Fruit fly (Drosophila melanogaster) whole organism, embryonic: Measurements from ENCODE around the gene CG13921.

Experiments
- BtbVII ChIP-seq: fragments of 200-800 bp; sonication (Bioruptor generic); optimal IDR thresholded peaks from 3 replicates; lab custom pipeline; 2017; ENCODE audit warnings: missing biosample characterization, mild to moderate bottlenecking, missing genetic modification characterization
- CG10366 ChIP-seq: fragments of 200-800 bp; sonication (Bioruptor generic); IDR thresholded peaks from 2 replicates; pipeline ENCODE4 v1.3.6; 2022; ENCODE audit warnings: missing biosample characterization, missing genetic modification characterization
- CG10462 ChIP-seq: fragments of 200-800 bp; sonication (Bioruptor generic); optimal IDR thresholded peaks from 2 replicates; lab custom pipeline; 2016; ENCODE audit warnings: missing biosample characterization, missing genetic modification characterization
- CG11085 ChIP-seq: fragments of 200-800 bp; sonication (Bioruptor generic); IDR thresholded peaks from 2 replicates; pipeline ENCODE4 v1.3.6; 2022; ENCODE audit warnings: missing biosample characterization, missing genetic modification characterization
- CG11560 ChIP-seq: fragments of 200-800 bp; sonication (Bioruptor generic); IDR thresholded peaks from 3 replicates; pipeline ENCODE4 v1.3.6; 2022; ENCODE audit warnings: missing biosample characterization, missing genetic modification characterization
- CG13296 ChIP-seq: fragments of 200-800 bp; sonication (Bioruptor generic); optimal IDR thresholded peaks from 3 replicates; lab custom pipeline; 2018; ENCODE audit warnings: missing biosample characterization, mild to moderate bottlenecking, missing genetic modification characterization
- CG14667 ChIP-seq: fragments of 200-800 bp; sonication (Bioruptor generic); IDR thresholded peaks from 2 replicates; pipeline ENCODE4 v1.3.6; 2022; ENCODE audit warnings: missing biosample characterization, missing genetic modification characterization
- CG14860 ChIP-seq: fragments of 200-800 bp; sonication (Bioruptor generic); IDR thresholded peaks from 3 replicates; pipeline ENCODE4 v1.3.6; 2022; ENCODE audit warnings: missing biosample characterization, missing genetic modification characterization; ENCODE audit not compliant: partially characterized antibody
- CG16813 ChIP-seq: fragments of 200-800 bp; sonication (Bioruptor generic); IDR thresholded peaks from 3 replicates; pipeline ENCODE4 v1.3.6; 2022; ENCODE audit warnings: missing biosample characterization, missing genetic modification characterization; ENCODE audit not compliant: partially characterized antibody
- CG16815 ChIP-seq: fragments of 200-800 bp; sonication (Bioruptor generic); optimal IDR thresholded peaks from 3 replicates; lab custom pipeline; 2017; ENCODE audit warnings: missing biosample characterization, mild to moderate bottlenecking, missing genetic modification characterization
- CG17361 ChIP-seq: fragments of 200-800 bp; sonication (Bioruptor generic); IDR thresholded peaks from 3 replicates; pipeline ENCODE4 v1.3.6; 2022; ENCODE audit warnings: missing biosample characterization, missing genetic modification characterization
- CG18011 ChIP-seq: fragments of 200-800 bp; sonication (Bioruptor generic); optimal IDR thresholded peaks from 2 replicates; lab custom pipeline; 2017; ENCODE audit warnings: missing biosample characterization, missing genetic modification characterization, mild to moderate bottlenecking, moderate library complexity, missing genotype
- CG1832 ChIP-seq: fragments of 200-800 bp; sonication (Bioruptor generic); optimal IDR thresholded peaks from 2 replicates; lab custom pipeline; 2017; ENCODE audit warnings: missing biosample characterization, mild to moderate bottlenecking, missing genetic modification characterization, inconsistent platforms
- CG18599 ChIP-seq: fragments of 200-800 bp; sonication (Bioruptor generic); optimal IDR thresholded peaks from 3 replicates; lab custom pipeline; 2017; ENCODE audit warnings: missing biosample characterization, missing genetic modification characterization, mild to moderate bottlenecking, moderate library complexity, missing genetic modification reagents
- CG18764 ChIP-seq: fragments of 200-800 bp; sonication (Bioruptor generic); optimal IDR thresholded peaks from 3 replicates; lab custom pipeline; 2016; ENCODE audit warnings: missing biosample characterization, missing genetic modification characterization
- CG2120 ChIP-seq: fragments of 200-800 bp; sonication (Bioruptor generic); optimal IDR thresholded peaks from 3 replicates; lab custom pipeline; 2016; ENCODE audit warnings: missing biosample characterization, missing genetic modification characterization
- CG2875 ChIP-seq: fragments of 200-800 bp; sonication (Bioruptor generic); optimal IDR thresholded peaks from 2 replicates; lab custom pipeline; 2017; ENCODE audit warnings: missing biosample characterization, mild to moderate bottlenecking, missing genetic modification characterization, missing genetic modification reagents
- CG30020 ChIP-seq: fragments of 200-800 bp; optimal IDR thresholded peaks from 2 replicates; lab custom pipeline; 2019; ENCODE audit warnings: missing biosample characterization, mild to moderate bottlenecking, missing genetic modification characterization, moderate library complexity
- CG42726 ChIP-seq: fragments of 200-800 bp; sonication (Bioruptor generic); IDR thresholded peaks from 2 replicates; pipeline ENCODE4 v1.3.6; 2022; ENCODE audit warnings: missing biosample characterization, missing genetic modification characterization; ENCODE audit not compliant: partially characterized antibody
- CG4854 ChIP-seq: fragments of 200-800 bp; sonication (Bioruptor generic); optimal IDR thresholded peaks from 2 replicates; lab custom pipeline; 2016; ENCODE audit warnings: missing biosample characterization, missing genetic modification characterization, inconsistent platforms
- CG7963 ChIP-seq: fragments of 200-800 bp; sonication (Bioruptor generic); IDR thresholded peaks from 3 replicates; pipeline ENCODE4 v1.3.6; 2022; ENCODE audit warnings: missing biosample characterization, missing genetic modification characterization; ENCODE audit not compliant: partially characterized antibody
- CG8944 ChIP-seq: fragments of 200-800 bp; sonication (Bioruptor generic); optimal IDR thresholded peaks from 3 replicates; lab custom pipeline; 2016; ENCODE audit warnings: missing biosample characterization, missing genetic modification characterization
- CG9437 ChIP-seq: fragments of 200-800 bp; sonication (Bioruptor generic); optimal IDR thresholded peaks from 2 replicates; lab custom pipeline; 2018; ENCODE audit warnings: missing biosample characterization, mild to moderate bottlenecking, missing genetic modification characterization
- CG9609 ChIP-seq: fragments of 200-800 bp; sonication (Bioruptor generic); optimal IDR thresholded peaks from 3 replicates; lab custom pipeline; 2016; ENCODE audit warnings: missing biosample characterization, missing genetic modification characterization
- Chrac-16 ChIP-seq: fragments of 200-800 bp; sonication (Bioruptor generic); optimal IDR thresholded peaks from 3 replicates; lab custom pipeline; 2016; ENCODE audit warnings: missing biosample characterization, missing genetic modification characterization
- D19A ChIP-seq: fragments of 200-800 bp; optimal IDR thresholded peaks from 3 replicates; lab custom pipeline; 2019; ENCODE audit warnings: missing biosample characterization, mild to moderate bottlenecking, missing genetic modification characterization, moderate library complexity
- D19B ChIP-seq: fragments of 200-800 bp; sonication (Bioruptor generic); optimal IDR thresholded peaks from 2 replicates; lab custom pipeline; 2017; ENCODE audit warnings: missing biosample characterization, mild to moderate bottlenecking, missing genetic modification characterization
- Doc3 ChIP-seq: fragments of 200-800 bp; sonication (Bioruptor generic); IDR thresholded peaks from 3 replicates; pipeline ENCODE4 v1.3.6; 2022; ENCODE audit warnings: missing biosample characterization, missing genetic modification characterization; ENCODE audit not compliant: partially characterized antibody
- Hr78 ChIP-seq, 2 experiments: fragments of 200-800 bp in 1 of 2; fragments of >200 bp in 1 of 2; sonication (Bioruptor generic) in 1 of 2; optimal IDR thresholded peaks; 2 replicates each; lab custom pipeline; 2017 to 2019; ENCODE audit warnings: missing biosample characterization in 2 of 2, missing genetic modification characterization in 2 of 2, mild to moderate bottlenecking in 1 of 2, moderate library complexity in 1 of 2
- Kr ChIP-seq: fragments of 200-800 bp; sonication (Bioruptor generic); optimal IDR thresholded peaks from 2 replicates; lab custom pipeline; 2017; ENCODE audit warnings: missing biosample characterization, mild to moderate bottlenecking, missing genetic modification characterization
- Lim3 ChIP-seq: fragments of 200-800 bp; sonication (Bioruptor generic); IDR thresholded peaks from 2 replicates; pipeline ENCODE4 v1.3.6; 2022; ENCODE audit warnings: missing biosample characterization, missing genetic modification characterization
- Med ChIP-seq: fragments of 200-800 bp; sonication (Bioruptor generic); peaks from one replicate; lab custom pipeline; 2016; ENCODE audit warnings: missing biosample characterization, missing genetic modification characterization, mild to moderate bottlenecking, inconsistent platforms, moderate library complexity
- Meics ChIP-seq: fragments of 200-800 bp; sonication (Bioruptor generic); optimal IDR thresholded peaks from 2 replicates; lab custom pipeline; 2017; ENCODE audit warnings: missing biosample characterization, mild to moderate bottlenecking, missing genetic modification characterization
- Six4 ChIP-seq: fragments of 200-800 bp; sonication (Bioruptor generic); optimal IDR thresholded peaks from 2 replicates; lab custom pipeline; 2016; ENCODE audit warnings: missing biosample characterization, missing genetic modification characterization
- bab2 ChIP-seq: fragments of 200-800 bp; sonication (Bioruptor generic); optimal IDR thresholded peaks from 2 replicates; lab custom pipeline; 2016; ENCODE audit warnings: missing biosample characterization, missing genetic modification characterization
- fd96Cb ChIP-seq: fragments of 200-800 bp; sonication (Bioruptor generic); optimal IDR thresholded peaks from 2 replicates; lab custom pipeline; 2018; ENCODE audit warnings: missing biosample characterization, mild to moderate bottlenecking, missing genetic modification characterization, moderate library complexity
- ftz-f1 ChIP-seq: fragments of 200-800 bp; sonication (Bioruptor generic); optimal IDR thresholded peaks from 2 replicates; lab custom pipeline; 2016; ENCODE audit warnings: missing biosample characterization, missing genetic modification characterization
- gcm2 ChIP-seq: fragments of 200-800 bp; sonication (Bioruptor generic); optimal IDR thresholded peaks from 2 replicates; lab custom pipeline; 2016; ENCODE audit warnings: missing biosample characterization, missing genetic modification characterization
- gfzf ChIP-seq: fragments of 200-800 bp; sonication (Bioruptor generic); optimal IDR thresholded peaks from 2 replicates; lab custom pipeline; 2016; ENCODE audit warnings: missing biosample characterization, mild to moderate bottlenecking, missing genetic modification characterization, moderate library complexity
- hbn ChIP-seq: fragments of 200-800 bp; sonication (Bioruptor generic); IDR thresholded peaks from 2 replicates; pipeline ENCODE4 v1.3.6; 2022; ENCODE audit warnings: missing biosample characterization, missing genetic modification characterization; ENCODE audit not compliant: partially characterized antibody
- inv ChIP-seq: fragments of 200-800 bp; sonication (Bioruptor generic); IDR thresholded peaks from 2 replicates; pipeline ENCODE4 v1.3.6; 2022; ENCODE audit warnings: missing biosample characterization, missing genetic modification characterization; ENCODE audit not compliant: partially characterized antibody
- lab ChIP-seq: fragments of 200-800 bp; sonication (Bioruptor generic); optimal IDR thresholded peaks from 3 replicates; lab custom pipeline; 2017; ENCODE audit warnings: missing biosample characterization, missing genetic modification characterization, mild to moderate bottlenecking, moderate library complexity, missing genetic modification reagents
- lmd ChIP-seq: fragments of 200-800 bp; sonication (Bioruptor generic); IDR thresholded peaks from 2 replicates; pipeline ENCODE4 v1.3.6; 2022; ENCODE audit warnings: missing biosample characterization, missing genetic modification characterization
- nom ChIP-seq: fragments of 200-800 bp; sonication (Bioruptor generic); optimal IDR thresholded peaks from 2 replicates; lab custom pipeline; 2017; ENCODE audit warnings: missing biosample characterization, missing genetic modification characterization, mild to moderate bottlenecking, moderate library complexity, missing genetic modification reagents
- pros ChIP-seq: fragments of 200-800 bp; sonication (Bioruptor generic); optimal IDR thresholded peaks from 3 replicates; lab custom pipeline; 2019; ENCODE audit warnings: missing biosample characterization, mild to moderate bottlenecking, missing genetic modification characterization, moderate library complexity
- slp2 ChIP-seq: fragments of 200-800 bp; sonication (Bioruptor generic); optimal IDR thresholded peaks from 2 replicates; lab custom pipeline; 2016; ENCODE audit warnings: missing biosample characterization, missing genetic modification characterization

The CG13921 gene

dm6 chr3L:1746338-1747199 is at the start of gene CG13921 (continued):
- TF ChIP-seq BtbVII (GFP tag; lab: Kevin White, UChicago) (peak; percentile 97), CG18764 (peak; percentile 99), nom (peak; percentile 99), CG42726 (GFP tag; lab: Robert Waterston, UW) (no peak), CG2120 (peak; percentile 98), Kr (GFP tag; lab: Kevin White, UChicago) (peak; percentile 95), inv (GFP tag; lab: Robert Waterston, UW) (no peak), gfzf (peak; percentile 39), bab2 (peak; percentile 99), CG14667 (GFP tag; lab: Robert Waterston, UW) (peak; percentile 99), lmd (peak; percentile 99), Doc3 (GFP tag; lab: Robert Waterston, UW) (no peak), CG16815 (GFP tag; lab: Kevin White, UChicago) (peak; percentile 100), CG18599 (peak; percentile 98), hbn (GFP tag; lab: Robert Waterston, UW) (no peak), CG10366 (peak; percentile 99), D19B (GFP tag; lab: Kevin White, UChicago) (peak; percentile 93), CG9437 (peak; percentile 92), CG1832 (no peak), Hr78 (GFP tag; optimal IDR thresholded peaks at IDR 0.05; lab: Kevin White, UChicago) (peak in 1 of 2 experiments; percentile 92), CG30020 (tag; lab: Kevin White, UChicago) (peak; percentile 87), CG8944 (GFP tag; lab: Kevin White, UChicago) (peak; percentile 99), Meics (GFP tag; lab: Kevin White, UChicago) (peak; percentile 98), Lim3 (GFP tag; lab: Robert Waterston, UW) (peak; percentile 96), Six4 (peak; percentile 100), CG18011 (peak; percentile 88), gcm2 (GFP tag; lab: Kevin White, UChicago) (peak; percentile 98), CG14860 (no peak), fd96Cb (peak; percentile 100), CG2875 (GFP tag; lab: Kevin White, UChicago) (peak; percentile 99), Med (peak; percentile 100), CG7963 (GFP tag; lab: Robert Waterston, UW) (no peak), ftz-f1 (GFP tag; lab: Kevin White, UChicago) (no peak), lab (GFP tag; lab: Kevin White, UChicago) (peak; percentile 99), D19A (tag; lab: Kevin White, UChicago) (peak; percentile 97), CG9609 (peak; percentile 99), Chrac-16 (GFP tag; lab: Kevin White, UChicago) (peak; percentile 99), CG11085 (peak; percentile 98), CG10462 (peak; percentile 99), CG17361 (GFP tag; lab: Robert Waterston, UW) (peak; percentile 99), CG11560 (tag; lab: Robert Waterston, UW) (peak; percentile 89), pros (GFP tag; lab: Kevin White, UChicago) (peak; percentile 46), CG16813 (no peak), CG4854 (GFP tag; lab: Kevin White, UChicago) (peak; percentile 99), CG13296 (GFP tag; lab: Kevin White, UChicago) (peak; percentile 96), slp2 (GFP tag; lab: Kevin White, UChicago) (peak; percentile 99)
